Worm (Caenorhabditis elegans) whole organism, young adult: ENCODE data around the gene elt-4.

ENCODE experiments used
- F49E8.2 ChIP-seq: sonication (generic microtip); optimal IDR thresholded peaks from 3 replicates; lab custom pipeline; 2017; ENCODE audit warnings: missing genetic modification characterization, mild to moderate bottlenecking, missing compliant biosample characterization, antibody characterized with exemption, moderate library complexity; ENCODE audit not compliant: insufficient read depth
- F57A8.1 ChIP-seq: fragments of 200-800 bp; sonication (Bioruptor generic); optimal IDR thresholded peaks from 2 replicates; lab custom pipeline; 2018; ENCODE audit warnings: mild to moderate bottlenecking, missing genetic modification characterization, moderate library complexity, missing compliant biosample characterization
- ama-1 ChIP-seq, 3 experiments: fragments of 150-350 bp in 1 of 3; sonication (generic microtip) in 2 of 3; optimal IDR thresholded peaks; 2 replicates each; lab custom pipeline; 2014 to 2018; ENCODE audit warnings: missing biosample characterization in 2 of 3, missing genetic modification characterization in 2 of 3, missing genetic modification reagents in 2 of 3
- ekl-4 ChIP-seq: fragments of 200-800 bp; sonication (Bioruptor generic); IDR thresholded peaks from 2 replicates; pipeline ENCODE4 v1.3.6; 2022; ENCODE audit warnings: missing genetic modification reagents, missing genetic modification characterization, missing compliant biosample characterization
- hmg-20 ChIP-seq: fragments of 200-800 bp; sonication (Bioruptor generic); IDR thresholded peaks from 2 replicates; pipeline ENCODE4 v1.3.6; 2022; ENCODE audit warnings: missing genetic modification reagents, missing genetic modification characterization, missing compliant biosample characterization
- hsf-1 ChIP-seq: fragments of 200-800 bp; sonication (Bioruptor generic); IDR thresholded peaks from 2 replicates; pipeline ENCODE4 v1.3.6; 2022; ENCODE audit warnings: missing genetic modification reagents, missing genetic modification characterization, missing compliant biosample characterization
- let-526 ChIP-seq: fragments of 200-800 bp; sonication (Bioruptor generic); IDR thresholded peaks from 2 replicates; pipeline ENCODE4 v1.3.6; 2022; ENCODE audit warnings: missing genetic modification reagents, missing genetic modification characterization, missing compliant biosample characterization
- nhr-120 ChIP-seq: fragments of 200-800 bp; sonication (Bioruptor generic); IDR thresholded peaks from 2 replicates; pipeline ENCODE4 v1.3.6; 2022; ENCODE audit warnings: missing genetic modification characterization, missing compliant biosample characterization
- pha-4 ChIP-seq: fragments of 150-350 bp; sonication (generic microtip); optimal IDR thresholded peaks from 2 replicates; lab custom pipeline; 2014; ENCODE audit warnings: missing biosample characterization, missing genetic modification reagents, missing genetic modification characterization
- rec-8 ChIP-seq, 2 experiments: sonication (generic microtip); optimal IDR thresholded peaks; 2 replicates each; lab custom pipeline; 2016; ENCODE audit warnings: mild to moderate bottlenecking in 2 of 2, missing genetic modification characterization in 2 of 2, missing genetic modification reagents in 2 of 2, missing genotype in 2 of 2, missing biosample characterization in 1 of 2, missing compliant biosample characterization in 1 of 2, moderate library complexity in 1 of 2
- sdz-38 ChIP-seq: sonication (generic microtip); optimal IDR thresholded peaks from 2 replicates; lab custom pipeline; 2016; ENCODE audit warnings: missing genotype, missing genetic modification characterization, missing compliant biosample characterization

ce11 chrX:10437421-10437820 is 37.9 kb upstream of the elt-4 start:
- TF ChIP-seq ekl-4 (GFP tag; lab: Robert Waterston, UW) (no peak), F49E8.2 (no peak), rec-8 (tag; optimal IDR thresholded peaks at IDR 0.05; lab: Kevin White, UChicago) (no peak), hmg-20 (GFP tag; lab: Robert Waterston, UW) (no peak), hsf-1 (GFP tag; lab: Robert Waterston, UW) (no peak), ama-1 (optimal IDR thresholded peaks at IDR 0.05; lab: Kevin White, UChicago) (no peak), ama-1 (GFP tag; optimal IDR thresholded peaks at IDR 0.05; lab: Kevin White, UChicago) (no peak), pha-4 (no peak), sdz-38 (tag; lab: Kevin White, UChicago) (no peak), nhr-120 (GFP tag; lab: Robert Waterston, UW) (no peak), let-526 (GFP tag; lab: Robert Waterston, UW) (no peak), F57A8.1 (no peak)
